Worm (Caenorhabditis elegans) whole organism, L3 larva: ENCODE measurements around the gene gldi-1.

ENCODE experiments used
- ama-1 ChIP-seq: fragments of 150-350 bp; optimal IDR thresholded peaks from 2 replicates; lab custom pipeline; 2018
- ceh-9 ChIP-seq: sonication (generic microtip); optimal IDR thresholded peaks from 2 replicates; lab custom pipeline; 2018; ENCODE audit warnings: missing biosample characterization, missing genetic modification characterization
- egl-27 ChIP-seq: sonication (generic microtip); optimal IDR thresholded peaks from 4 replicates; lab custom pipeline; 2017; ENCODE audit warnings: missing biosample characterization, missing genetic modification reagents, missing genetic modification characterization
- elt-2 ChIP-seq: sonication (generic microtip); optimal IDR thresholded peaks from 2 replicates; lab custom pipeline; 2016; ENCODE audit warnings: missing genetic modification reagents, mild to moderate bottlenecking, missing genetic modification characterization, missing compliant biosample characterization
- eor-1 ChIP-seq, 2 experiments: fragments of 150-350 bp; optimal IDR thresholded peaks; 2 replicates each; lab custom pipeline; 2014 to 2018; ENCODE audit warnings: missing biosample characterization in 2 of 2, missing genetic modification characterization in 2 of 2
- jun-1 ChIP-seq: fragments of 150-350 bp; optimal IDR thresholded peaks from 2 replicates; lab custom pipeline; 2014; ENCODE audit warnings: missing biosample characterization, missing genetic modification reagents, missing genetic modification characterization
- nfya-1 ChIP-seq: sonication (generic microtip); optimal IDR thresholded peaks from 2 replicates; lab custom pipeline; 2017; ENCODE audit warnings: missing genetic modification characterization, mild to moderate bottlenecking, missing compliant biosample characterization, antibody characterized with exemption, moderate library complexity; ENCODE audit not compliant: insufficient read depth
- nhr-11 ChIP-seq: fragments of 150-350 bp; optimal IDR thresholded peaks from 2 replicates; lab custom pipeline; 2014; ENCODE audit warnings: missing biosample characterization, missing genetic modification characterization
- nhr-12 ChIP-seq: fragments of 150-350 bp; optimal IDR thresholded peaks from 2 replicates; lab custom pipeline; 2014; ENCODE audit warnings: missing biosample characterization, missing genetic modification characterization
- nhr-23 ChIP-seq: fragments of 150-350 bp; optimal IDR thresholded peaks from 2 replicates; lab custom pipeline; 2014; ENCODE audit warnings: missing biosample characterization, missing genetic modification reagents, missing genetic modification characterization
- nhr-28 ChIP-seq: fragments of 150-350 bp; optimal IDR thresholded peaks from 2 replicates; lab custom pipeline; 2014; ENCODE audit warnings: missing biosample characterization, missing genetic modification characterization
- snpc-4 ChIP-seq: fragments of 150-350 bp; optimal IDR thresholded peaks from 2 replicates; lab custom pipeline; 2014; ENCODE audit warnings: missing biosample characterization, missing genetic modification characterization
- tbx-2 ChIP-seq: sonication (generic microtip); optimal IDR thresholded peaks from 2 replicates; lab custom pipeline; 2016; ENCODE audit warnings: mild to moderate bottlenecking, missing genetic modification characterization, missing compliant biosample characterization
- unc-39 ChIP-seq: sonication (generic microtip); optimal IDR thresholded peaks from 4 replicates; lab custom pipeline; 2017; ENCODE audit warnings: missing biosample characterization, missing genetic modification characterization

- no peak for TF ChIP-seq egl-27
- TF ChIP-seq unc-39 = no peak
- TF ChIP-seq nfya-1 (tag; lab: Kevin White, UChicago) = no peak
- no peak for TF ChIP-seq nhr-28
- TF ChIP-seq tbx-2 (tag; lab: Kevin White, UChicago) = no peak
- no peak for TF ChIP-seq nhr-11 (tag; lab: Kevin White, UChicago)
- no peak for TF ChIP-seq snpc-4 (tag; lab: Kevin White, UChicago)
- TF ChIP-seq ama-1 = no peak
- no peak for TF ChIP-seq ceh-9 (tag; lab: Kevin White, UChicago)
- no peak for TF ChIP-seq elt-2
- no peak for TF ChIP-seq eor-1 (tag; optimal IDR thresholded peaks at IDR 0.05; lab: Kevin White, UChicago)
- no peak for TF ChIP-seq nhr-23
- TF ChIP-seq nhr-12 (tag; lab: Kevin White, UChicago) = no peak
- TF ChIP-seq jun-1 (tag; lab: Kevin White, UChicago) = no peak
Measured at ce11 chrII:509230-509629, 25.1 kb upstream of the gldi-1 start, which contains the start of gene srh-105.
